Worm (Caenorhabditis elegans) whole organism, mixed stage, embryonic: ENCODE measurements around the gene M01F1.4.

Source experiments
- lin-13 ChIP-seq: fragments of 150-350 bp; optimal IDR thresholded peaks from 2 replicates; lab custom pipeline; 2014; ENCODE audit warnings: missing biosample characterization, missing genetic modification characterization
- nhr-76 ChIP-seq: sonication (generic microtip); optimal IDR thresholded peaks from 2 replicates; lab custom pipeline; 2017; ENCODE audit warnings: missing biosample characterization, missing genetic modification characterization
- pha-4 ChIP-seq: fragments of 150-350 bp; optimal IDR thresholded peaks from 2 replicates; lab custom pipeline; 2018; ENCODE audit warnings: missing biosample characterization, missing genetic modification reagents, missing genetic modification characterization
- snpc-4 ChIP-seq: fragments of 150-350 bp; optimal IDR thresholded peaks from 2 replicates; lab custom pipeline; 2014; ENCODE audit warnings: missing biosample characterization, missing genetic modification characterization
- sptf-1 ChIP-seq: sonication (generic microtip); optimal IDR thresholded peaks from 2 replicates; lab custom pipeline; 2017; ENCODE audit warnings: mild to moderate bottlenecking, missing genetic modification characterization, moderate library complexity, missing compliant biosample characterization
- unc-120 ChIP-seq: sonication (generic microtip); optimal IDR thresholded peaks from 2 replicates; lab custom pipeline; 2017; ENCODE audit warnings: missing genetic modification characterization, missing compliant biosample characterization; ENCODE audit not compliant: poor library complexity, severe bottlenecking
- unc-62 ChIP-seq: fragments of 150-350 bp; optimal IDR thresholded peaks from 2 replicates; lab custom pipeline; 2014; ENCODE audit warnings: missing biosample characterization, missing genetic modification reagents, missing genetic modification characterization

- TF ChIP-seq unc-62 (GFP tag; lab: Kevin White, UChicago) (no peak), unc-120 (tag; lab: Kevin White, UChicago) (no peak), nhr-76 (tag; lab: Kevin White, UChicago) (no peak), snpc-4 (tag; lab: Kevin White, UChicago) (no peak), pha-4 (tag; lab: Kevin White, UChicago) (no peak), sptf-1 (no peak), lin-13 (tag; lab: Kevin White, UChicago) (no peak)
Observed at ce11 chrIII:3534185-3534584, 24.4 kb upstream of the M01F1.4 start.
